Fruit fly (Drosophila melanogaster) whole organism, embryonic: ENCODE results near the gene CG32568.

Experiments used
- Bdp1 ChIP-seq: fragments of 200-800 bp; sonication (Bioruptor generic); optimal IDR thresholded peaks from 3 replicates; lab custom pipeline; 2016; ENCODE audit warnings: missing biosample characterization, missing genetic modification characterization
- CG10274 ChIP-seq: fragments of 200-800 bp; sonication (Bioruptor generic); optimal IDR thresholded peaks from 3 replicates; lab custom pipeline; 2017; ENCODE audit warnings: missing biosample characterization, mild to moderate bottlenecking, missing genetic modification characterization
- CG11456 ChIP-seq: fragments of 200-800 bp; sonication (Bioruptor generic); IDR thresholded peaks from 3 replicates; pipeline ENCODE4 v1.3.6; 2022; ENCODE audit warnings: missing biosample characterization, missing genetic modification characterization
- CG12104 ChIP-seq: fragments of 200-800 bp; sonication (Bioruptor generic); optimal IDR thresholded peaks from 3 replicates; lab custom pipeline; 2016; ENCODE audit warnings: missing biosample characterization, missing genetic modification characterization
- CG12219 ChIP-seq: fragments of 200-800 bp; sonication (Bioruptor generic); optimal IDR thresholded peaks from 3 replicates; lab custom pipeline; 2018; ENCODE audit warnings: missing biosample characterization, mild to moderate bottlenecking, missing genetic modification characterization
- CG13287 ChIP-seq: fragments of 200-800 bp; sonication (Bioruptor generic); IDR thresholded peaks from 2 replicates; pipeline ENCODE4 v1.3.6; 2022; ENCODE audit warnings: missing biosample characterization, missing genetic modification characterization; ENCODE audit not compliant: partially characterized antibody
- CG14014 ChIP-seq: fragments of 200-800 bp; sonication (Bioruptor generic); IDR thresholded peaks from 2 replicates; pipeline ENCODE4 v1.3.6; 2022; ENCODE audit warnings: missing biosample characterization, missing genetic modification characterization
- CG14441 ChIP-seq: fragments of 200-800 bp; sonication (Bioruptor generic); IDR thresholded peaks from 2 replicates; pipeline ENCODE4 v1.3.6; 2022; ENCODE audit warnings: missing biosample characterization, missing genetic modification characterization
- CG15073 ChIP-seq: fragments of 200-800 bp; sonication (Bioruptor generic); optimal IDR thresholded peaks from 2 replicates; lab custom pipeline; 2016; ENCODE audit warnings: missing biosample characterization, missing genetic modification characterization
- CG2202 ChIP-seq: fragments of 200-800 bp; sonication (Bioruptor generic); optimal IDR thresholded peaks from 2 replicates; lab custom pipeline; 2018; ENCODE audit warnings: missing biosample characterization, mild to moderate bottlenecking, missing genetic modification characterization
- CG31365 ChIP-seq: fragments of 200-800 bp; sonication (Bioruptor generic); optimal IDR thresholded peaks from 2 replicates; lab custom pipeline; 2018; ENCODE audit warnings: missing biosample characterization, mild to moderate bottlenecking, missing genetic modification characterization
- CG3726 ChIP-seq: fragments of 200-800 bp; sonication (Bioruptor generic); IDR thresholded peaks from 3 replicates; pipeline ENCODE4, ENCODE4 v1.3.6; 2022; ENCODE audit warnings: missing biosample characterization, missing genetic modification characterization
- CG42726 ChIP-seq: fragments of 200-800 bp; sonication (Bioruptor generic); IDR thresholded peaks from 2 replicates; pipeline ENCODE4 v1.3.6; 2022; ENCODE audit warnings: missing biosample characterization, missing genetic modification characterization; ENCODE audit not compliant: partially characterized antibody
- CG4328 ChIP-seq: fragments of 200-800 bp; sonication (Bioruptor generic); optimal IDR thresholded peaks from 3 replicates; lab custom pipeline; 2017; ENCODE audit warnings: missing biosample characterization, missing genetic modification reagents, missing genetic modification characterization
- CG4404 ChIP-seq: fragments of 200-800 bp; sonication (Bioruptor generic); IDR thresholded peaks from 2 replicates; pipeline ENCODE4 v1.3.6; 2022; ENCODE audit warnings: missing biosample characterization, missing genetic modification characterization
- CG6175 ChIP-seq: fragments of 200-800 bp; sonication (Bioruptor generic); IDR thresholded peaks from 3 replicates; pipeline ENCODE4 v1.3.6; 2022; ENCODE audit warnings: missing biosample characterization, missing genetic modification characterization
- CG6254 ChIP-seq: fragments of 200-800 bp; sonication (Bioruptor generic); optimal IDR thresholded peaks from 3 replicates; lab custom pipeline; 2017; ENCODE audit warnings: mild to moderate bottlenecking, missing biosample characterization, missing genetic modification reagents, missing genetic modification characterization
- CG6272 ChIP-seq: fragments of 200-800 bp; sonication (Bioruptor generic); IDR thresholded peaks from 2 replicates; pipeline ENCODE4 v1.3.6; 2022; ENCODE audit warnings: missing biosample characterization, missing genetic modification characterization
- CG9727 ChIP-seq: fragments of 200-800 bp; sonication (Bioruptor generic); optimal IDR thresholded peaks from 3 replicates; lab custom pipeline; 2017; ENCODE audit warnings: missing biosample characterization, mild to moderate bottlenecking, missing genetic modification characterization
- D19A ChIP-seq: fragments of 200-800 bp; optimal IDR thresholded peaks from 3 replicates; lab custom pipeline; 2019; ENCODE audit warnings: missing biosample characterization, mild to moderate bottlenecking, missing genetic modification characterization, moderate library complexity
- H2.0 ChIP-seq: fragments of 200-800 bp; sonication (Bioruptor generic); IDR thresholded peaks from 2 replicates; pipeline ENCODE4 v1.3.6; 2022; ENCODE audit warnings: missing biosample characterization, missing genetic modification characterization
- Hand ChIP-seq: fragments of 200-800 bp; sonication (Bioruptor generic); optimal IDR thresholded peaks from 2 replicates; lab custom pipeline; 2017; ENCODE audit warnings: mild to moderate bottlenecking, missing biosample characterization, missing genetic modification reagents, missing genetic modification characterization
- Lhr ChIP-seq: fragments of 200-800 bp; sonication (Bioruptor generic); optimal IDR thresholded peaks from 3 replicates; lab custom pipeline; 2017; ENCODE audit warnings: mild to moderate bottlenecking, missing biosample characterization, missing genetic modification reagents, missing genetic modification characterization
- Lpt ChIP-seq: fragments of >200 bp; optimal IDR thresholded peaks from 2 replicates; lab custom pipeline; 2018; ENCODE audit warnings: missing biosample characterization, missing genetic modification characterization
- Nf-YC ChIP-seq: fragments of 200-800 bp; optimal IDR thresholded peaks from 3 replicates; lab custom pipeline; 2019; ENCODE audit warnings: missing biosample characterization, mild to moderate bottlenecking, missing genetic modification characterization, moderate library complexity
- Poxn ChIP-seq: fragments of 200-800 bp; sonication (Bioruptor generic); IDR thresholded peaks from 2 replicates; pipeline ENCODE4 v1.3.6; 2022; ENCODE audit warnings: missing biosample characterization, missing genetic modification characterization
- Xrp1 ChIP-seq: fragments of 200-800 bp; sonication (Bioruptor generic); IDR thresholded peaks from 2 replicates; pipeline ENCODE4 v1.3.6; 2022; ENCODE audit warnings: missing biosample characterization, missing genetic modification characterization
- ash1 ChIP-seq: fragments of 200-800 bp; sonication (Bioruptor generic); optimal IDR thresholded peaks from 2 replicates; lab custom pipeline; 2018; ENCODE audit warnings: missing biosample characterization, mild to moderate bottlenecking, missing genetic modification characterization
- danr ChIP-seq: fragments of 200-800 bp; sonication (Bioruptor generic); IDR thresholded peaks from 2 replicates; pipeline ENCODE4 v1.3.6; 2022; ENCODE audit warnings: missing biosample characterization, missing genetic modification characterization
- dmrt99B ChIP-seq: fragments of 200-800 bp; sonication (Bioruptor generic); optimal IDR thresholded peaks from 2 replicates; lab custom pipeline; 2018; ENCODE audit warnings: missing biosample characterization, mild to moderate bottlenecking, missing genetic modification characterization, moderate library complexity
- ems ChIP-seq: fragments of 200-800 bp; sonication (Bioruptor generic); optimal IDR thresholded peaks from 3 replicates; lab custom pipeline; 2016; ENCODE audit warnings: missing biosample characterization, missing genetic modification characterization
- esg ChIP-seq: fragments of 200-800 bp; sonication (Bioruptor generic); conservative IDR thresholded peaks from 2 replicates; pipeline ENCODE4 v1.3.6; 2022; ENCODE audit warnings: missing biosample characterization, missing genetic modification characterization
- fd3F ChIP-seq: fragments of 200-800 bp; sonication (Bioruptor generic); optimal IDR thresholded peaks from 2 replicates; lab custom pipeline; 2018; ENCODE audit warnings: missing biosample characterization, mild to moderate bottlenecking, missing genetic modification characterization, moderate library complexity
- gcm2 ChIP-seq: fragments of 200-800 bp; sonication (Bioruptor generic); optimal IDR thresholded peaks from 2 replicates; lab custom pipeline; 2016; ENCODE audit warnings: missing biosample characterization, missing genetic modification characterization
- grau ChIP-seq: fragments of 200-800 bp; optimal IDR thresholded peaks from 3 replicates; lab custom pipeline; 2019; ENCODE audit warnings: missing biosample characterization, mild to moderate bottlenecking, missing genetic modification characterization, moderate library complexity
- gt ChIP-seq: fragments of 200-800 bp; sonication (Bioruptor generic); IDR thresholded peaks from 2 replicates; pipeline ENCODE4 v1.3.6; 2022; ENCODE audit warnings: missing biosample characterization, missing genetic modification characterization
- ind ChIP-seq: fragments of 200-800 bp; sonication (Bioruptor generic); optimal IDR thresholded peaks from 3 replicates; lab custom pipeline; 2016; ENCODE audit warnings: missing biosample characterization, missing genetic modification characterization
- jigr1 ChIP-seq: fragments of 200-800 bp; sonication (Bioruptor generic); IDR thresholded peaks from 3 replicates; pipeline ENCODE4 v1.3.6; 2022; ENCODE audit warnings: missing biosample characterization, missing genetic modification characterization
- lab ChIP-seq: fragments of 200-800 bp; sonication (Bioruptor generic); optimal IDR thresholded peaks from 3 replicates; lab custom pipeline; 2017; ENCODE audit warnings: missing biosample characterization, missing genetic modification characterization, mild to moderate bottlenecking, moderate library complexity, missing genetic modification reagents
- maf-S ChIP-seq: fragments of 200-800 bp; sonication (Bioruptor generic); optimal IDR thresholded peaks from 2 replicates; lab custom pipeline; 2016; ENCODE audit warnings: missing biosample characterization, missing genetic modification characterization
- mld ChIP-seq: fragments of 200-800 bp; sonication (Bioruptor generic); IDR thresholded peaks from 3 replicates; pipeline ENCODE4 v1.3.6; 2022; ENCODE audit warnings: missing biosample characterization, missing genetic modification characterization; ENCODE audit not compliant: partially characterized antibody
- nau ChIP-seq: fragments of 200-800 bp; sonication (Bioruptor generic); optimal IDR thresholded peaks from 3 replicates; lab custom pipeline; 2017; ENCODE audit warnings: missing biosample characterization, mild to moderate bottlenecking, missing genetic modification characterization, missing genetic modification reagents
- peb ChIP-seq: fragments of 200-800 bp; sonication (Bioruptor generic); IDR thresholded peaks from 2 replicates; pipeline ENCODE4 v1.3.6; 2022; ENCODE audit warnings: missing biosample characterization, missing genetic modification characterization
- ssp ChIP-seq: fragments of 200-800 bp; sonication (Bioruptor generic); IDR thresholded peaks from 2 replicates; pipeline ENCODE4 v1.3.6; 2022; ENCODE audit warnings: missing biosample characterization, missing genetic modification characterization
- sug ChIP-seq: fragments of 200-800 bp; optimal IDR thresholded peaks from 2 replicates; lab custom pipeline; 2019; ENCODE audit warnings: missing biosample characterization, mild to moderate bottlenecking, missing genetic modification characterization, moderate library complexity
- wdn ChIP-seq: fragments of 200-800 bp; sonication (Bioruptor generic); IDR thresholded peaks from 2 replicates; pipeline ENCODE4 v1.3.6; 2022; ENCODE audit warnings: missing biosample characterization, missing genetic modification characterization
- zen ChIP-seq: fragments of 200-800 bp; sonication (Bioruptor generic); optimal IDR thresholded peaks from 3 replicates; lab custom pipeline; 2018; ENCODE audit warnings: missing biosample characterization, mild to moderate bottlenecking, missing genetic modification characterization, moderate library complexity
- zfh2 ChIP-seq: fragments of 200-800 bp; sonication (Bioruptor generic); optimal IDR thresholded peaks from 2 replicates; lab custom pipeline; 2016; ENCODE audit warnings: missing biosample characterization, missing genetic modification characterization

CG32568 gene

DNA sequence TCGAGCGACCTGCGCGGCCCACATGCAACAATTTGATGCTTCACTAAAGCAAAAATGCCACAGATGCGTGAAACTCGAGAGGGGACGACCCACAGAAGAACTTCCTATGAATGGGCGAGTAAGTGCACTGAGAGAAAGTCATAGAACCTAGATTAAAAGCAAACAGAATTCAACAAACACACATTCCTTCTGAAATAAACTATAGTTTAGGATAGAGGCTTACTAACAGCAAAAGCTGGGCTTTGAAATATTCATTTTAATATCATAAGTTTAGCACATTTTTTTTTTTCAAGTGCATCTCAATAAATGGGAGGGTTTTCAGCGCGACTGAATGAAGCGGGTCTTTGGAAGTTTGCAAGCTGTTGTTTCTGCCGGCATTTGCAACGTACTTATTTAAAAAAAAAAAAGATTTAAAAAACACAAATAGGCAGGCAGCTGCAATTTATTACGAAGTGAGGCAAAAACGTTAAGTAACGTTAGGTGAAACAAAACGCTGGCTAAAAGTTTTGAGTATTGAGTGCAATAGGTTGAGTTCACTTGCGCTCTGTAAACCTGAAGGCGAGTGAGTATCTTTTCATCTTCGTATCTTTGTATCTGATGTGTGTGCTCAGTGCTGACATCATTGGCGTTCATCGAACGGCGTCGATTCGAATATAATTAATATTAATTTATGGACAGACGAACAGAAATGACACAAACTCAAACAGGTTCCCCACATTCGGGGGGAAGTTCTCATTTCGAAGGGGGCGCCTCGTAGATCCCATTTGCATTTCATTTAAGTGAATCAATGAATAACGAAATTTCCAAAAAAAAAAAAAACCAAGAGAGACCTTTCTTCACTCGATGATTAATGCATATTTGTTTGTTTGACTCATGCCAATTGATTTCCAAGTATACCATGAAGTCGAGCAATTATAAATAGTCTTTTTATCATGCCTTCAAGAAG, 32.4 kb downstream of the CG32568 start (continued):
- TF ChIP-seq gcm2 (GFP tag; lab: Kevin White, UChicago) (peak; percentile 29), grau (tag; lab: Kevin White, UChicago) (no peak), CG12104 (GFP tag; lab: Kevin White, UChicago) (peak; percentile 5), CG9727 (GFP tag; lab: Kevin White, UChicago) (peak; percentile 71), Lpt (no peak), Xrp1 (peak; percentile 90), CG11456 (0 out of 3 replicates have a peak, but pooled peaks have one; percentile 40), CG6272 (GFP tag; lab: Robert Waterston, UW) (0 out of 2 replicates have a peak, but pooled peaks have one; percentile 42), ems (GFP tag; lab: Kevin White, UChicago) (peak; percentile 28), Bdp1 (GFP tag; lab: Kevin White, UChicago) (no peak), maf-S (GFP tag; lab: Kevin White, UChicago) (no peak), dmrt99B (tag; lab: Kevin White, UChicago) (peak; percentile 61), fd3F (no peak), sug (tag; lab: Kevin White, UChicago) (no peak), CG13287 (GFP tag; lab: Robert Waterston, UW) (no peak), CG31365 (tag; lab: Kevin White, UChicago) (no peak), zfh2 (GFP tag; lab: Kevin White, UChicago) (no peak), CG6175 (GFP tag; lab: Robert Waterston, UW) (no peak), ssp (peak; percentile 47; the same call in 1 of the 2 replicates), jigr1 (GFP tag; lab: Robert Waterston, UW) (0 out of 3 replicates have a peak, but pooled peaks have one; percentile 21), CG3726 (peak; percentile 61; the same call in 1 of the 3 replicates), CG42726 (GFP tag; lab: Robert Waterston, UW) (no peak), zen (peak; percentile 47), D19A (tag; lab: Kevin White, UChicago) (peak; percentile 54), Hand (GFP tag; lab: Kevin White, UChicago) (no peak), nau (GFP tag; lab: Kevin White, UChicago) (peak; percentile 25), mld (GFP tag; lab: Robert Waterston, UW) (no peak), gt (GFP tag; lab: Robert Waterston, UW) (peak; percentile 43; the same call in 1 of the 2 replicates), CG15073 (GFP tag; lab: Kevin White, UChicago) (no peak), ind (GFP tag; lab: Kevin White, UChicago) (peak; percentile 52), CG4328 (no peak), CG2202 (tag; lab: Kevin White, UChicago) (peak; percentile 38), Poxn (GFP tag; lab: Robert Waterston, UW) (no peak), wdn (GFP tag; lab: Robert Waterston, UW) (no peak), CG12219 (GFP tag; lab: Kevin White, UChicago) (no peak), CG14441 (GFP tag; lab: Robert Waterston, UW) (peak; percentile 52), Lhr (GFP tag; lab: Kevin White, UChicago) (no peak), peb (GFP tag; lab: Robert Waterston, UW) (0 out of 2 replicates have a peak, but pooled peaks have one; percentile 31), Nf-YC (no peak), danr (peak; percentile 49; the same call in 1 of the 2 replicates), lab (GFP tag; lab: Kevin White, UChicago) (peak; percentile 46), H2.0 (GFP tag; lab: Robert Waterston, UW) (peak; percentile 53; the same call in 1 of the 2 replicates), CG4404 (GFP tag; lab: Robert Waterston, UW) (peak; percentile 76), esg (GFP tag; lab: Robert Waterston, UW) (peak; percentile 65), CG10274 (GFP tag; lab: Kevin White, UChicago) (no peak), ash1 (GFP tag; lab: Kevin White, UChicago) (no peak), CG14014 (GFP tag; lab: Robert Waterston, UW) (peak; percentile 63), CG6254 (GFP tag; lab: Kevin White, UChicago) (peak; percentile 61)
